Worm (Caenorhabditis elegans): ENCODE data around the gene lips-2.

DNA sequence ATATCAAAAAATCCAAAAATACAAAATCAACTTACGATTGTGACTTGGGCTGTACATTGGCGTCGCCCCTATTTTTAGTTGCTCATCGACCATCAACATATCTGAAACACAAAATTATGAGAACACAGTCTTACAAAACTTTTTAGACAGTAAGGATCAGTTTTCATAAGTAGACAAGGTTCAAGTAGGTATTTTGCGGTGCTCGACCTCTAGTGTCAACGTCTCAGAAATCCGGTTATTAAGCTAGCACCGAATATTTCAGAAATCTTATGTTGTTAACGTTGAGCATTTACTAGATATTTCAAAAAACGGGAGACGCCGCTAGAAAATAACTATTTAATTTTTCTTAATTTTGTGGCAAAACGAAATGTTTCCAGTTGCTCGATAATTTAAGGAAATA lies 14.8 kb upstream of the lips-2 start, which contains the start of gene otpl-8:
- no peak for TF ChIP-seq lin-39 (tag; optimal IDR thresholded peaks at IDR 0.05)
- TF ChIP-seq crh-2 (tag; optimal IDR thresholded peaks at IDR 0.05): no peak
- TF ChIP-seq nhr-237 (tag; optimal IDR thresholded peaks at IDR 0.05): no peak
- no peak for TF ChIP-seq lin-11 (tag; optimal IDR thresholded peaks at IDR 0.05)
- no peak for TF ChIP-seq unc-62 (GFP tag; optimal IDR thresholded peaks at IDR 0.05)
- TF ChIP-seq fos-1 (tag; optimal IDR thresholded peaks at IDR 0.05): no peak
- TF ChIP-seq zag-1 (tag; optimal IDR thresholded peaks at IDR 0.05): no peak
- no peak for TF ChIP-seq aly-2 (tag; optimal IDR thresholded peaks at IDR 0.05)
- no peak for TF ChIP-seq nhr-25 (tag; optimal IDR thresholded peaks at IDR 0.05)
- TF ChIP-seq unc-39 (tag; optimal IDR thresholded peaks at IDR 0.05): no peak
- TF ChIP-seq elt-3 (tag; optimal IDR thresholded peaks at IDR 0.05): no peak
- no peak for TF ChIP-seq nhr-12 (tag; optimal IDR thresholded peaks at IDR 0.05)
- TF ChIP-seq snpc-4 (tag; optimal IDR thresholded peaks at IDR 0.05): no peak
